Fruit fly (Drosophila melanogaster) whole organism: ENCODE results near the gene Trpgamma.

Experiments used
- CG8478 ChIP-seq: fragments of >200 bp; optimal IDR thresholded peaks from 2 replicates; lab custom pipeline; 2018; ENCODE audit warnings: inconsistent platforms
- Dll ChIP-seq: fragments of >200 bp; optimal IDR thresholded peaks from 2 replicates; lab custom pipeline; 2017
- EcR ChIP-seq, 2 experiments: fragments of >200 bp; optimal IDR thresholded peaks; 2 replicates each; lab custom pipeline; 2017; ENCODE audit warnings: missing biosample characterization in 2 of 2, missing genetic modification characterization in 2 of 2, missing genetic modification reagents in 2 of 2
- pan ChIP-seq: fragments of >200 bp; optimal IDR thresholded peaks from 2 replicates; lab custom pipeline; 2017
- psq ChIP-seq: fragments of >200 bp; optimal IDR thresholded peaks from 2 replicates; lab custom pipeline; 2017
- usp ChIP-seq: fragments of >200 bp; optimal IDR thresholded peaks from 2 replicates; lab custom pipeline; 2017; ENCODE audit warnings: missing biosample characterization, missing genetic modification characterization, mixed read lengths

dm6 chr2L:16703008-16703510, 26.6 kb upstream of the Trpgamma start:
- TF ChIP-seq pan (no peak), usp (GFP tag; lab: Kevin White, UChicago) (no peak), Dll (lab: Kevin White, UChicago) (no peak), psq (no peak), EcR (GFP tag; optimal IDR thresholded peaks at IDR 0.05; lab: Kevin White, UChicago) (no peak), CG8478 (lab: Kevin White, UChicago) (no peak)
